Worm (Caenorhabditis elegans) whole organism, L1 larva: ENCODE measurements around the gene cyp-37B1.

ENCODE experiments used
- C04F5.9 ChIP-seq: sonication (generic microtip); optimal IDR thresholded peaks from 2 replicates; lab custom pipeline; 2016; ENCODE audit warnings: missing genetic modification characterization, missing compliant biosample characterization
- F16B12.6 ChIP-seq: fragments of 150-350 bp; optimal IDR thresholded peaks from 2 replicates; lab custom pipeline; 2014; ENCODE audit warnings: missing biosample characterization, missing genetic modification characterization
- alr-1 ChIP-seq: fragments of 200-800 bp; sonication (Bioruptor generic); optimal IDR thresholded peaks from 2 replicates; lab custom pipeline; 2018; ENCODE audit warnings: borderline replicate concordance, mild to moderate bottlenecking, missing genetic modification characterization, missing compliant biosample characterization
- ama-1 ChIP-seq: fragments of 150-350 bp; optimal IDR thresholded peaks from 2 replicates; lab custom pipeline; 2014
- blmp-1 ChIP-seq: fragments of 150-350 bp; optimal IDR thresholded peaks from 2 replicates; lab custom pipeline; 2014; ENCODE audit warnings: missing biosample characterization, missing genetic modification characterization
- ceh-63 ChIP-seq: fragments of 200-800 bp; sonication (Bioruptor generic); optimal IDR thresholded peaks from 2 replicates; lab custom pipeline; 2018; ENCODE audit warnings: mild to moderate bottlenecking, missing genetic modification characterization, missing compliant biosample characterization
- dpl-1 ChIP-seq, 3 experiments: fragments of 150-350 bp in 2 of 3; sonication (generic microtip) in 1 of 3; optimal IDR thresholded peaks; 2 replicates each; lab custom pipeline; 2014 to 2017; ENCODE audit warnings: missing biosample characterization in 3 of 3, missing genetic modification characterization in 3 of 3, missing genetic modification reagents in 3 of 3
- efl-1 ChIP-seq, 4 experiments: fragments of 150-350 bp; optimal IDR thresholded peaks in 3 of 4; peaks in 1 of 4; 1 replicate in 1 of 4; 2 replicates in 3 of 4; lab custom pipeline; 2014; ENCODE audit warnings: missing biosample characterization in 2 of 4, missing genetic modification characterization in 2 of 4, missing genetic modification reagents in 2 of 4
- efl-3 ChIP-seq: fragments of 200-800 bp; sonication (Bioruptor generic); optimal IDR thresholded peaks from 2 replicates; lab custom pipeline; 2018; ENCODE audit warnings: mild to moderate bottlenecking, missing genetic modification characterization, missing compliant biosample characterization
- elt-2 ChIP-seq: sonication (generic microtip); optimal IDR thresholded peaks from 2 replicates; lab custom pipeline; 2016; ENCODE audit warnings: missing genetic modification characterization, mild to moderate bottlenecking, inconsistent platforms, missing compliant biosample characterization, missing genetic modification reagents
- elt-3 ChIP-seq, 6 experiments: fragments of 150-350 bp in 1 of 6; sonication (generic microtip); optimal IDR thresholded peaks; 2 replicates each; lab custom pipeline; 2017 to 2018; ENCODE audit warnings: missing biosample characterization in 6 of 6, missing genetic modification characterization in 6 of 6, inconsistent platforms in 1 of 6
- fkh-4 ChIP-seq: sonication (generic microtip); optimal IDR thresholded peaks from 2 replicates; lab custom pipeline; 2016; ENCODE audit warnings: missing compliant biosample characterization, missing genetic modification characterization, borderline replicate concordance
- fkh-8 ChIP-seq: sonication (generic microtip); optimal IDR thresholded peaks from 2 replicates; lab custom pipeline; 2016; ENCODE audit warnings: mild to moderate bottlenecking, missing genetic modification characterization, missing compliant biosample characterization
- fos-1 ChIP-seq: fragments of 150-350 bp; optimal IDR thresholded peaks from 2 replicates; lab custom pipeline; 2014; ENCODE audit warnings: missing biosample characterization, missing genetic modification characterization
- grh-1 ChIP-seq: fragments of 200-800 bp; sonication (Bioruptor generic); IDR thresholded peaks from 2 replicates; pipeline ENCODE4 v1.3.6; 2022; ENCODE audit warnings: missing genetic modification reagents, missing genetic modification characterization, missing compliant biosample characterization
- irx-1 ChIP-seq: sonication (generic microtip); optimal IDR thresholded peaks from 2 replicates; lab custom pipeline; 2016; ENCODE audit warnings: missing genetic modification characterization, missing compliant biosample characterization
- jun-1 ChIP-seq: fragments of 150-350 bp; optimal IDR thresholded peaks from 2 replicates; lab custom pipeline; 2014; ENCODE audit warnings: missing biosample characterization, missing genetic modification reagents, missing genetic modification characterization
- lin-14 ChIP-seq: fragments of 200-800 bp; sonication (Bioruptor generic); optimal IDR thresholded peaks from 2 replicates; lab custom pipeline; 2018; ENCODE audit warnings: mild to moderate bottlenecking, missing genetic modification characterization, moderate library complexity, missing compliant biosample characterization
- lin-35 ChIP-seq, 2 experiments: fragments of 150-350 bp; optimal IDR thresholded peaks; 2 replicates each; lab custom pipeline; 2014; ENCODE audit warnings: missing biosample characterization in 2 of 2, missing genetic modification characterization in 2 of 2, missing genetic modification reagents in 2 of 2
- lir-3 ChIP-seq: sonication (generic microtip); optimal IDR thresholded peaks from 2 replicates; lab custom pipeline; 2016; ENCODE audit warnings: mild to moderate bottlenecking, missing genetic modification characterization, moderate library complexity, missing compliant biosample characterization; ENCODE audit not compliant: poor library complexity
- lsy-2 ChIP-seq, 2 experiments: fragments of 150-350 bp; optimal IDR thresholded peaks; 2 replicates each; lab custom pipeline; 2014; ENCODE audit warnings: missing biosample characterization in 2 of 2, missing genetic modification characterization in 2 of 2
- mab-9 ChIP-seq: fragments of 200-800 bp; sonication (Bioruptor generic); IDR thresholded peaks from 2 replicates; pipeline ENCODE4 v1.3.6; 2022; ENCODE audit warnings: missing genetic modification reagents, missing genetic modification characterization, missing compliant biosample characterization
- mef-2 ChIP-seq: fragments of 150-350 bp; optimal IDR thresholded peaks from 2 replicates; lab custom pipeline; 2014; ENCODE audit warnings: missing biosample characterization, missing genetic modification characterization
- nhr-11 ChIP-seq: fragments of 150-350 bp; optimal IDR thresholded peaks from 2 replicates; lab custom pipeline; 2014; ENCODE audit warnings: missing biosample characterization, missing genetic modification characterization
- nhr-12 ChIP-seq: sonication (generic microtip); optimal IDR thresholded peaks from 2 replicates; lab custom pipeline; 2017; ENCODE audit warnings: missing biosample characterization, missing genetic modification characterization
- nhr-20 ChIP-seq: sonication (generic microtip); optimal IDR thresholded peaks from 2 replicates; lab custom pipeline; 2016; ENCODE audit warnings: mild to moderate bottlenecking, missing genetic modification characterization, missing compliant biosample characterization
- nhr-237 ChIP-seq: fragments of 150-350 bp; optimal IDR thresholded peaks from 2 replicates; lab custom pipeline; 2014; ENCODE audit warnings: missing biosample characterization, missing genetic modification characterization
- nhr-28 ChIP-seq: fragments of 150-350 bp; optimal IDR thresholded peaks from 2 replicates; lab custom pipeline; 2014; ENCODE audit warnings: missing biosample characterization, missing genetic modification characterization
- nhr-71 ChIP-seq: sonication (generic microtip); optimal IDR thresholded peaks from 2 replicates; lab custom pipeline; 2016; ENCODE audit warnings: mild to moderate bottlenecking, missing genetic modification characterization, moderate library complexity, missing compliant biosample characterization
- nhr-76 ChIP-seq: sonication (generic microtip); optimal IDR thresholded peaks from 2 replicates; lab custom pipeline; 2017; ENCODE audit warnings: missing biosample characterization, missing genetic modification characterization
- nhr-85 ChIP-seq: sonication (generic microtip); peaks from one replicate; lab custom pipeline; 2016; ENCODE audit warnings: missing genetic modification characterization, inconsistent platforms, missing compliant biosample characterization
- nhr-90 ChIP-seq: sonication (generic microtip); optimal IDR thresholded peaks from 2 replicates; lab custom pipeline; 2016; ENCODE audit warnings: mild to moderate bottlenecking, missing genetic modification characterization, missing compliant biosample characterization; ENCODE audit not compliant: poor library complexity
- pax-3 ChIP-seq: fragments of 200-800 bp; sonication (Bioruptor generic); optimal IDR thresholded peaks from 2 replicates; lab custom pipeline; 2018; ENCODE audit warnings: mild to moderate bottlenecking, missing genetic modification characterization, moderate library complexity, missing compliant biosample characterization
- skn-1 ChIP-seq: fragments of 150-350 bp; optimal IDR thresholded peaks from 2 replicates; lab custom pipeline; 2014; ENCODE audit warnings: missing biosample characterization, missing genetic modification characterization
- snpc-4 ChIP-seq: fragments of 150-350 bp; optimal IDR thresholded peaks from 2 replicates; lab custom pipeline; 2014; ENCODE audit warnings: missing biosample characterization, missing genetic modification characterization
- sox-4 ChIP-seq: sonication (generic microtip); optimal IDR thresholded peaks from 2 replicates; lab custom pipeline; 2016; ENCODE audit warnings: missing genetic modification characterization, missing compliant biosample characterization
- sup-37 ChIP-seq: fragments of 200-800 bp; sonication (Bioruptor generic); optimal IDR thresholded peaks from 2 replicates; lab custom pipeline; 2018; ENCODE audit warnings: mild to moderate bottlenecking, missing genetic modification characterization, missing compliant biosample characterization
- swsn-7 ChIP-seq: sonication (generic microtip); optimal IDR thresholded peaks from 2 replicates; lab custom pipeline; 2016; ENCODE audit warnings: missing genetic modification characterization, missing compliant biosample characterization
- tlp-1 ChIP-seq: fragments of 150-350 bp; optimal IDR thresholded peaks from 2 replicates; lab custom pipeline; 2014; ENCODE audit warnings: missing biosample characterization, missing genetic modification characterization
- unc-130 ChIP-seq: fragments of 150-350 bp; optimal IDR thresholded peaks from 2 replicates; lab custom pipeline; 2017; ENCODE audit warnings: missing biosample characterization, missing genetic modification characterization, inconsistent platforms
- unc-62 ChIP-seq: fragments of 150-350 bp; optimal IDR thresholded peaks from 2 replicates; lab custom pipeline; 2014; ENCODE audit warnings: missing biosample characterization, missing genetic modification reagents, missing genetic modification characterization
- unc-98 ChIP-seq: fragments of 200-800 bp; sonication (Bioruptor generic); IDR thresholded peaks from 2 replicates; pipeline ENCODE4 v1.3.6; 2022; ENCODE audit warnings: missing genetic modification characterization, missing compliant biosample characterization
- vab-15 ChIP-seq: sonication (generic microtip); optimal IDR thresholded peaks from 2 replicates; lab custom pipeline; 2017; ENCODE audit warnings: missing genotype, mild to moderate bottlenecking, missing genetic modification characterization, missing compliant biosample characterization
- zag-1 ChIP-seq: fragments of 150-350 bp; optimal IDR thresholded peaks from 2 replicates; lab custom pipeline; 2014; ENCODE audit warnings: missing biosample characterization, missing genetic modification characterization
- ztf-4 ChIP-seq: fragments of 150-350 bp; optimal IDR thresholded peaks from 2 replicates; lab custom pipeline; 2014; ENCODE audit warnings: missing biosample characterization, missing genetic modification characterization

The cyp-37B1 gene

ce11 chrV:16277918-16278317 is at the start of gene cyp-37B1:
cyp-37B1 (plus strand) TSS chrV:16278116.
- TF ChIP-seq nhr-20 (tag; lab: Kevin White, UChicago) (peak; percentile 59), elt-2 (peak; percentile 95), lin-35 (GFP tag; optimal IDR thresholded peaks at IDR 0.05; lab: Kevin White, UChicago) (peak in 1 of 2 experiments; percentile 34), nhr-90 (peak; percentile 38), irx-1 (no peak)

- TF ChIP-seq ceh-63 (GFP tag; lab: Kevin White, UChicago) = no peak
- no peak for TF ChIP-seq lir-3 (tag; lab: Kevin White, UChicago)
- TF ChIP-seq tlp-1 (tag; lab: Kevin White, UChicago) = no peak
- TF ChIP-seq elt-3 (tag; optimal IDR thresholded peaks at IDR 0.05; lab: Kevin White, UChicago) = no peak
- no peak for TF ChIP-seq sox-4
- no peak for TF ChIP-seq nhr-237 (tag; lab: Kevin White, UChicago)
- TF ChIP-seq mef-2 (tag; lab: Kevin White, UChicago) = no peak
- TF ChIP-seq C04F5.9 (tag; lab: Kevin White, UChicago) = no peak
- TF ChIP-seq sup-37 (GFP tag; lab: Kevin White, UChicago) = no peak
- TF ChIP-seq unc-62 = no peak
- no peak for TF ChIP-seq mab-9 (GFP tag; lab: Robert Waterston, UW)
- no peak for TF ChIP-seq nhr-71 (tag; lab: Kevin White, UChicago)
- no peak for TF ChIP-seq efl-1 (optimal IDR thresholded peaks at IDR 0.05; lab: Kevin White, UChicago)
- TF ChIP-seq efl-1 (GFP tag; optimal IDR thresholded peaks at IDR 0.05 in 1 of 2; lab: Kevin White, UChicago) = no peak
- TF ChIP-seq, all 84 proteins: peak for 0
These were observed 48.5 kb upstream of the cyp-37B1 start for ce11 chrV:16229439-16229838.

- TF ChIP-seq elt-3 (tag; optimal IDR thresholded peaks at IDR 0.05; lab: Kevin White, UChicago) (peak in 1 of 6 experiments; percentile 18), sox-4 (no peak)
- TF ChIP-seq, all 84 proteins: peak for 1
These were observed 48.0 kb upstream of the cyp-37B1 start, which contains the start of the genes F21H7.2 and F21H7.12 for ce11 chrV:16229896-16230295. F21H7.2 (minus strand) TSS chrV:16229996. F21H7.12 (plus strand) TSS chrV:16230165.

ce11 chrV:16232180-16232579 is 45.7 kb upstream of the cyp-37B1 start, which contains the start of gene gst-22:
gst-22 (minus strand) TSS chrV:16232282.
- TF ChIP-seq swsn-7 (no peak), F16B12.6 (tag; lab: Kevin White, UChicago) (no peak), fos-1 (tag; lab: Kevin White, UChicago) (no peak), vab-15 (tag; lab: Kevin White, UChicago) (no peak), lin-14 (GFP tag; lab: Kevin White, UChicago) (no peak), tlp-1 (tag; lab: Kevin White, UChicago) (peak; percentile 64), fkh-8 (tag; lab: Kevin White, UChicago) (no peak), nhr-85 (tag; lab: Kevin White, UChicago) (no peak), efl-3 (no peak), dpl-1 (GFP tag; optimal IDR thresholded peaks at IDR 0.05; lab: Kevin White, UChicago) (no peak), efl-1 (optimal IDR thresholded peaks at IDR 0.05; lab: Kevin White, UChicago) (no peak), efl-1 (GFP tag; optimal IDR thresholded peaks at IDR 0.05 in 1 of 2; lab: Kevin White, UChicago) (peak in 1 of 2 experiments; percentile 63), grh-1 (GFP tag; lab: Robert Waterston, UW) (no peak), ztf-4 (tag; lab: Kevin White, UChicago) (no peak), unc-130 (tag; lab: Kevin White, UChicago) (no peak), skn-1 (tag; lab: Kevin White, UChicago) (no peak), nhr-11 (tag; lab: Kevin White, UChicago) (no peak), elt-2 (peak; percentile 89), pax-3 (tag; lab: Kevin White, UChicago) (no peak), ama-1 (lab: Kevin White, UChicago) (no peak)

- TF ChIP-seq jun-1 (tag; lab: Kevin White, UChicago) (no peak), nhr-76 (no peak), nhr-28 (tag; lab: Kevin White, UChicago) (no peak), alr-1 (tag; lab: Kevin White, UChicago) (no peak), lin-14 (GFP tag; lab: Kevin White, UChicago) (no peak), snpc-4 (tag; lab: Kevin White, UChicago) (no peak), lin-35 (GFP tag; optimal IDR thresholded peaks at IDR 0.05; lab: Kevin White, UChicago) (no peak), nhr-237 (tag; lab: Kevin White, UChicago) (no peak), lsy-2 (tag; optimal IDR thresholded peaks at IDR 0.05; lab: Kevin White, UChicago) (no peak), zag-1 (no peak), efl-3 (no peak), fkh-8 (tag; lab: Kevin White, UChicago) (no peak), blmp-1 (tag; lab: Kevin White, UChicago) (no peak), unc-98 (GFP tag; lab: Robert Waterston, UW) (no peak), nhr-90 (no peak), fkh-4 (tag; lab: Kevin White, UChicago) (no peak), nhr-12 (tag; lab: Kevin White, UChicago) (no peak)
These were observed 44.3 kb upstream of the cyp-37B1 start, which contains the start of gene clec-233 for ce11 chrV:16233624-16234023. clec-233 (plus strand) TSS chrV:16233924.
